Fruit fly (Drosophila melanogaster) whole organism, embryonic: ENCODE data around the gene Atat.
A peak's percentile ranks its signal among the peaks of the same experiment; 100 is the strongest.

Source experiments
- Ada2b ChIP-seq: fragments of 200-800 bp; sonication (Bioruptor generic); IDR thresholded peaks from 2 replicates; pipeline ENCODE4 v1.3.6; 2022; ENCODE audit warnings: missing biosample characterization, missing genetic modification characterization
- BEAF-32 ChIP-seq: fragments of 200-800 bp; sonication (Bioruptor generic); optimal IDR thresholded peaks from 3 replicates; lab custom pipeline; 2017; ENCODE audit warnings: missing biosample characterization, missing genetic modification characterization, mild to moderate bottlenecking, moderate library complexity, missing genetic modification reagents
- CG10979 ChIP-seq: fragments of 200-800 bp; sonication (Bioruptor generic); optimal IDR thresholded peaks from 2 replicates; lab custom pipeline; 2018; ENCODE audit warnings: missing biosample characterization, mild to moderate bottlenecking, missing genetic modification characterization, moderate library complexity
- CG11696 ChIP-seq: fragments of 200-800 bp; sonication (Bioruptor generic); IDR thresholded peaks from 2 replicates; pipeline ENCODE4 v1.3.6; 2022; ENCODE audit warnings: missing biosample characterization, missing genetic modification characterization
- CG14050 ChIP-seq: fragments of 200-800 bp; sonication (Bioruptor generic); IDR thresholded peaks from 3 replicates; pipeline ENCODE4 v1.3.6; 2022; ENCODE audit warnings: missing biosample characterization, missing genetic modification characterization
- CG14441 ChIP-seq: fragments of 200-800 bp; sonication (Bioruptor generic); IDR thresholded peaks from 2 replicates; pipeline ENCODE4 v1.3.6; 2022; ENCODE audit warnings: missing biosample characterization, missing genetic modification characterization
- CG14710 ChIP-seq: fragments of 200-800 bp; sonication (Bioruptor generic); optimal IDR thresholded peaks from 3 replicates; lab custom pipeline; 2019; ENCODE audit warnings: missing biosample characterization, mild to moderate bottlenecking, missing genetic modification characterization, moderate library complexity
- CG15601 ChIP-seq: fragments of 200-800 bp; sonication (Bioruptor generic); optimal IDR thresholded peaks from 3 replicates; lab custom pipeline; 2019; ENCODE audit warnings: missing biosample characterization, mild to moderate bottlenecking, missing genetic modification characterization, moderate library complexity
- CG17568 ChIP-seq: fragments of 200-800 bp; sonication (Bioruptor generic); optimal IDR thresholded peaks from 2 replicates; lab custom pipeline; 2018; ENCODE audit warnings: missing biosample characterization, mild to moderate bottlenecking, missing genetic modification characterization, moderate library complexity
- CG18476 ChIP-seq: fragments of 200-800 bp; sonication (Bioruptor generic); optimal IDR thresholded peaks from 2 replicates; lab custom pipeline; 2016; ENCODE audit warnings: missing biosample characterization, mild to moderate bottlenecking, missing genetic modification characterization
- CG2712 ChIP-seq: fragments of 200-800 bp; optimal IDR thresholded peaks from 3 replicates; lab custom pipeline; 2019; ENCODE audit warnings: missing biosample characterization, mild to moderate bottlenecking, missing genetic modification characterization, moderate library complexity
- CG34224 ChIP-seq: fragments of 200-800 bp; sonication (Bioruptor generic); IDR thresholded peaks from 3 replicates; pipeline ENCODE4 v1.3.6; 2022; ENCODE audit warnings: missing biosample characterization, missing genetic modification characterization; ENCODE audit not compliant: partially characterized antibody
- CG4424 ChIP-seq: fragments of 200-800 bp; sonication (Bioruptor generic); optimal IDR thresholded peaks from 3 replicates; lab custom pipeline; 2016; ENCODE audit warnings: missing biosample characterization, missing genetic modification characterization
- CG8089 ChIP-seq: fragments of 200-800 bp; sonication (Bioruptor generic); optimal IDR thresholded peaks from 3 replicates; lab custom pipeline; 2016; ENCODE audit warnings: missing biosample characterization, missing genetic modification characterization
- CG8924 ChIP-seq: fragments of 200-800 bp; optimal IDR thresholded peaks from 3 replicates; lab custom pipeline; 2019; ENCODE audit warnings: missing biosample characterization, mild to moderate bottlenecking, missing genetic modification characterization, moderate library complexity
- CG9215 ChIP-seq: fragments of 200-800 bp; sonication (Bioruptor generic); IDR thresholded peaks from 2 replicates; pipeline ENCODE4 v1.3.6; 2022; ENCODE audit warnings: missing biosample characterization, missing genetic modification characterization
- CG9727 ChIP-seq: fragments of 200-800 bp; sonication (Bioruptor generic); optimal IDR thresholded peaks from 3 replicates; lab custom pipeline; 2017; ENCODE audit warnings: missing biosample characterization, mild to moderate bottlenecking, missing genetic modification characterization
- CG9932 ChIP-seq: fragments of 200-800 bp; sonication (Bioruptor generic); IDR thresholded peaks from 2 replicates; pipeline ENCODE4 v1.3.6; 2022; ENCODE audit warnings: missing biosample characterization, missing genetic modification characterization
- Dad ChIP-seq: fragments of 200-800 bp; sonication (Bioruptor generic); optimal IDR thresholded peaks from 3 replicates; lab custom pipeline; 2016; ENCODE audit warnings: missing biosample characterization, missing genetic modification characterization
- Dll ChIP-seq: fragments of 200-800 bp; sonication (Bioruptor generic); IDR thresholded peaks from 4 replicates; pipeline ENCODE4 v1.3.6; 2022; ENCODE audit warnings: missing biosample characterization, missing genetic modification characterization; ENCODE audit not compliant: partially characterized antibody
- Dref ChIP-seq: fragments of 200-800 bp; sonication (Bioruptor generic); IDR thresholded peaks from 2 replicates; pipeline ENCODE4 v1.3.6; 2022; ENCODE audit warnings: missing biosample characterization, missing genetic modification characterization
- Hr78 ChIP-seq, 2 experiments: fragments of 200-800 bp in 1 of 2; fragments of >200 bp in 1 of 2; sonication (Bioruptor generic) in 1 of 2; optimal IDR thresholded peaks; 2 replicates each; lab custom pipeline; 2017 to 2019; ENCODE audit warnings: missing biosample characterization in 2 of 2, missing genetic modification characterization in 2 of 2, mild to moderate bottlenecking in 1 of 2, moderate library complexity in 1 of 2
- Max ChIP-seq: fragments of 200-800 bp; sonication (Bioruptor generic); optimal IDR thresholded peaks from 2 replicates; lab custom pipeline; 2016; ENCODE audit warnings: missing biosample characterization, mild to moderate bottlenecking, missing genetic modification characterization
- Mes4 ChIP-seq: fragments of 200-800 bp; sonication (Bioruptor generic); optimal IDR thresholded peaks from 2 replicates; lab custom pipeline; 2016; ENCODE audit warnings: missing biosample characterization, missing genetic modification characterization
- NfI ChIP-seq: fragments of 200-800 bp; sonication (Bioruptor generic); optimal IDR thresholded peaks from 3 replicates; lab custom pipeline; 2018; ENCODE audit warnings: missing biosample characterization, mild to moderate bottlenecking, missing genetic modification characterization, moderate library complexity
- Pdp1 ChIP-seq, 2 experiments: fragments of 200-800 bp; sonication (Bioruptor generic); optimal IDR thresholded peaks; 3 replicates each; lab custom pipeline; 2016; ENCODE audit warnings: missing biosample characterization in 2 of 2, missing genetic modification characterization in 2 of 2, mild to moderate bottlenecking in 1 of 2, moderate library complexity in 1 of 2
- YL-1 ChIP-seq: fragments of 200-800 bp; sonication (Bioruptor generic); optimal IDR thresholded peaks from 3 replicates; lab custom pipeline; 2017; ENCODE audit warnings: missing biosample characterization, mild to moderate bottlenecking, missing genetic modification characterization
- aop ChIP-seq: fragments of 200-800 bp; sonication (Bioruptor generic); IDR thresholded peaks from 2 replicates; pipeline ENCODE4 v1.3.6; 2022; ENCODE audit warnings: missing biosample characterization, missing genetic modification characterization
- ato ChIP-seq: fragments of 200-800 bp; sonication (Bioruptor generic); IDR thresholded peaks from 2 replicates; pipeline ENCODE4 v1.3.6; 2022; ENCODE audit warnings: missing biosample characterization, missing genetic modification characterization; ENCODE audit not compliant: partially characterized antibody
- bsh ChIP-seq, 2 experiments: fragments of 200-800 bp; sonication (Bioruptor generic); optimal IDR thresholded peaks; 2 replicates each; lab custom pipeline; 2017 to 2018; ENCODE audit warnings: mild to moderate bottlenecking in 2 of 2, missing biosample characterization in 2 of 2, missing genetic modification characterization in 2 of 2, moderate library complexity in 1 of 2
- caup ChIP-seq: fragments of 200-800 bp; sonication (Bioruptor generic); optimal IDR thresholded peaks from 3 replicates; lab custom pipeline; 2017; ENCODE audit warnings: missing biosample characterization, mild to moderate bottlenecking, missing genetic modification characterization, moderate library complexity; ENCODE audit not compliant: severe bottlenecking
- cwo ChIP-seq: fragments of 200-800 bp; sonication (Bioruptor generic); optimal IDR thresholded peaks from 3 replicates; lab custom pipeline; 2017; ENCODE audit warnings: missing biosample characterization, missing genetic modification characterization, mild to moderate bottlenecking, moderate library complexity, missing genetic modification reagents
- dpn ChIP-seq, 2 experiments: fragments of 200-800 bp; sonication (Bioruptor generic); optimal IDR thresholded peaks; 3 replicates each; lab custom pipeline; 2016; ENCODE audit warnings: missing biosample characterization in 2 of 2, missing genetic modification characterization in 2 of 2
- esg ChIP-seq: fragments of 200-800 bp; sonication (Bioruptor generic); conservative IDR thresholded peaks from 2 replicates; pipeline ENCODE4 v1.3.6; 2022; ENCODE audit warnings: missing biosample characterization, missing genetic modification characterization
- exex ChIP-seq: fragments of 200-800 bp; sonication (Bioruptor generic); optimal IDR thresholded peaks from 4 replicates; lab custom pipeline; 2018; ENCODE audit warnings: missing biosample characterization, mild to moderate bottlenecking, missing genetic modification characterization, moderate library complexity
- fd64A ChIP-seq: fragments of 200-800 bp; sonication (Bioruptor generic); optimal IDR thresholded peaks from 3 replicates; lab custom pipeline; 2018; ENCODE audit warnings: missing biosample characterization, mild to moderate bottlenecking, missing genetic modification characterization
- fd96Cb ChIP-seq: fragments of 200-800 bp; sonication (Bioruptor generic); optimal IDR thresholded peaks from 2 replicates; lab custom pipeline; 2018; ENCODE audit warnings: missing biosample characterization, mild to moderate bottlenecking, missing genetic modification characterization, moderate library complexity
- gcm2 ChIP-seq: fragments of 200-800 bp; sonication (Bioruptor generic); optimal IDR thresholded peaks from 2 replicates; lab custom pipeline; 2016; ENCODE audit warnings: missing biosample characterization, missing genetic modification characterization
- ham ChIP-seq: fragments of 200-800 bp; sonication (Bioruptor generic); IDR thresholded peaks from 2 replicates; pipeline ENCODE4 v1.3.6; 2022; ENCODE audit warnings: missing biosample characterization, missing genetic modification characterization
- lola ChIP-seq, 3 experiments: fragments of >200 bp in 2 of 3; fragments of 200-800 bp in 1 of 3; sonication (Bioruptor generic) in 1 of 3; optimal IDR thresholded peaks; 2 replicates each; lab custom pipeline; 2017 to 2019; ENCODE audit warnings: missing biosample characterization in 3 of 3, missing genetic modification characterization in 3 of 3, mild to moderate bottlenecking in 1 of 3, moderate library complexity in 1 of 3
- onecut ChIP-seq: fragments of 200-800 bp; sonication (Bioruptor generic); IDR thresholded peaks from 2 replicates; pipeline ENCODE4 v1.3.6; 2022; ENCODE audit warnings: missing biosample characterization, missing genetic modification characterization
- pho ChIP-seq: fragments of 200-800 bp; sonication (Bioruptor generic); optimal IDR thresholded peaks from 2 replicates; lab custom pipeline; 2016; ENCODE audit warnings: missing biosample characterization, missing genetic modification characterization
- ranshi ChIP-seq: fragments of 200-800 bp; sonication (Bioruptor generic); IDR thresholded peaks from 2 replicates; pipeline ENCODE4 v1.3.6; 2022; ENCODE audit warnings: missing biosample characterization, missing genetic modification characterization
- sna ChIP-seq: fragments of 200-800 bp; sonication (Bioruptor generic); IDR thresholded peaks from 2 replicates; pipeline ENCODE4 v1.3.6; 2022; ENCODE audit warnings: missing biosample characterization, missing genetic modification characterization; ENCODE audit not compliant: partially characterized antibody
- sug ChIP-seq: fragments of 200-800 bp; optimal IDR thresholded peaks from 2 replicates; lab custom pipeline; 2019; ENCODE audit warnings: missing biosample characterization, mild to moderate bottlenecking, missing genetic modification characterization, moderate library complexity
- trem ChIP-seq: fragments of 200-800 bp; optimal IDR thresholded peaks from 3 replicates; lab custom pipeline; 2019; ENCODE audit warnings: missing biosample characterization, mild to moderate bottlenecking, missing genetic modification characterization, moderate library complexity
- unc-4 ChIP-seq: fragments of 200-800 bp; sonication (Bioruptor generic); IDR thresholded peaks from 2 replicates; pipeline ENCODE4 v1.3.6; 2022; ENCODE audit warnings: missing biosample characterization, missing genetic modification characterization; ENCODE audit not compliant: partially characterized antibody
- vnd ChIP-seq: fragments of 200-800 bp; sonication (Bioruptor generic); IDR thresholded peaks from 3 replicates; pipeline ENCODE4 v1.3.6; 2022; ENCODE audit warnings: missing biosample characterization, missing genetic modification characterization; ENCODE audit not compliant: partially characterized antibody

Gene Atat

DNA sequence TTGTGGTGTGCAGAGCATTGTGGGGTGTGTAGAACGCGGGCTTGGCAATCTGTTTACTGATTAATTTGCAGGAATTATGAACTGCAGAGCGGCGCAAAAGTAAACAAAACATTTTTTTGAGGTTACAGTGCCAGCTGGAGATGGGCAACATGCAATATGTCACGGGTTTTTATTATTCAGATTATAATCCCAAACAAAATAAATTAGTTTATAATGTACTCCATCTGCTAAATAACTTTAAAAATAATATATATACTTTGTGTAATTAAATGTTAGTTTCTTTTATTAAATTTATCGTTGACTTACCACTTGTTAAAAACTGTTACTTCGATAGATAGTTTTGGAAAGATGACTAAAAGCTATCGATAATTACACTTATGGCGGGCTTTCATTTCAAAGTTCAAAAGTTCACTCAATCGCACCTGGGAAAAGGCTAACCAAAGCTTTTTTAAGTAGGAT is 55.6 kb downstream of the Atat start, which contains the start of gene Fdx1 (continued):
- TF ChIP-seq dpn (GFP tag; optimal IDR thresholded peaks at IDR 0.05; lab: Kevin White, UChicago) (peak in 1 of 2 experiments; percentile 59), cwo (GFP tag; lab: Kevin White, UChicago) (peak; percentile 4), Dad (no peak), CG8924 (no peak), gcm2 (GFP tag; lab: Kevin White, UChicago) (no peak), aop (GFP tag; lab: Robert Waterston, UW) (no peak), lola (GFP tag; optimal IDR thresholded peaks at IDR 0.05; lab: Kevin White, UChicago) (peak in 1 of 3 experiments; percentile 14), CG14710 (tag; lab: Kevin White, UChicago) (peak; percentile 49), BEAF-32 (GFP tag; lab: Kevin White, UChicago) (peak; percentile 65), Dll (GFP tag; lab: Robert Waterston, UW) (peak; percentile 80), CG8089 (no peak), NfI (GFP tag; lab: Kevin White, UChicago) (peak; percentile 28), CG14441 (GFP tag; lab: Robert Waterston, UW) (0 out of 2 replicates have a peak, but pooled peaks have one; percentile 29), pho (GFP tag; lab: Kevin White, UChicago) (no peak), fd64A (GFP tag; lab: Kevin White, UChicago) (no peak), fd96Cb (tag; lab: Kevin White, UChicago) (no peak), Mes4 (no peak), ham (GFP tag; lab: Robert Waterston, UW) (no peak), CG10979 (tag; lab: Kevin White, UChicago) (peak; percentile 23), vnd (GFP tag; lab: Robert Waterston, UW) (0 out of 3 replicates have a peak, but pooled peaks have one; percentile 8), CG9215 (GFP tag; lab: Robert Waterston, UW) (no peak), trem (tag; lab: Kevin White, UChicago) (peak; percentile 34), onecut (GFP tag; lab: Robert Waterston, UW) (no peak), CG11696 (no peak), CG18476 (GFP tag; lab: Kevin White, UChicago) (peak; percentile 30), ato (GFP tag; lab: Robert Waterston, UW) (no peak), ranshi (peak; percentile 37; the same call in 1 of the 2 replicates), esg (peak; percentile 21; the same call in 1 of the 2 replicates), CG2712 (tag; lab: Kevin White, UChicago) (peak; percentile 45), CG34224 (peak; percentile 47; the same call in 2 of the 3 replicates), Max (GFP tag; lab: Kevin White, UChicago) (no peak), Hr78 (GFP tag; optimal IDR thresholded peaks at IDR 0.05; lab: Kevin White, UChicago) (no peak), YL-1 (peak; percentile 1), CG17568 (GFP tag; lab: Kevin White, UChicago) (no peak), unc-4 (peak; percentile 70), CG15601 (tag; lab: Kevin White, UChicago) (peak; percentile 54), Dref (GFP tag; lab: Robert Waterston, UW) (peak; percentile 66), exex (tag; lab: Kevin White, UChicago) (peak; percentile 32), CG4424 (GFP tag; lab: Kevin White, UChicago) (peak; percentile 19), CG14050 (GFP tag; lab: Robert Waterston, UW) (no peak), Ada2b (GFP tag; lab: Robert Waterston, UW) (peak; percentile 56), caup (peak; percentile 5), CG9727 (no peak), bsh (GFP tag; optimal IDR thresholded peaks at IDR 0.05; lab: Kevin White, UChicago) (peak in 1 of 2 experiments; percentile 50), sug (peak; percentile 61), Pdp1 (GFP tag; optimal IDR thresholded peaks at IDR 0.05; lab: Kevin White, UChicago) (peak in 1 of 2 experiments; percentile 59), sna (GFP tag; lab: Robert Waterston, UW) (peak; percentile 77), CG9932 (GFP tag; lab: Robert Waterston, UW) (peak; percentile 71)
